Worm (Caenorhabditis elegans) whole organism, mixed stage, embryonic: ENCODE data around the gene C01G6.3.

Experiments
- lin-13 ChIP-seq: fragments of 150-350 bp; optimal IDR thresholded peaks from 2 replicates; lab custom pipeline; 2014; ENCODE audit warnings: missing biosample characterization, missing genetic modification characterization
- nhr-237 ChIP-seq: fragments of 150-350 bp; optimal IDR thresholded peaks from 2 replicates; lab custom pipeline; 2014; ENCODE audit warnings: missing biosample characterization, missing genetic modification characterization
- unc-120 ChIP-seq: sonication (generic microtip); optimal IDR thresholded peaks from 2 replicates; lab custom pipeline; 2017; ENCODE audit warnings: missing genetic modification characterization, missing compliant biosample characterization; ENCODE audit not compliant: poor library complexity, severe bottlenecking

- TF ChIP-seq unc-120 (tag; lab: Kevin White, UChicago) (no peak), lin-13 (tag; lab: Kevin White, UChicago) (no peak), nhr-237 (tag; lab: Kevin White, UChicago) (no peak)
These were observed 9.3 kb downstream of the C01G6.3 start for ce11 chrII:9279016-9279415.
